Worm (Caenorhabditis elegans): ENCODE data around the gene srx-41.

DNA sequence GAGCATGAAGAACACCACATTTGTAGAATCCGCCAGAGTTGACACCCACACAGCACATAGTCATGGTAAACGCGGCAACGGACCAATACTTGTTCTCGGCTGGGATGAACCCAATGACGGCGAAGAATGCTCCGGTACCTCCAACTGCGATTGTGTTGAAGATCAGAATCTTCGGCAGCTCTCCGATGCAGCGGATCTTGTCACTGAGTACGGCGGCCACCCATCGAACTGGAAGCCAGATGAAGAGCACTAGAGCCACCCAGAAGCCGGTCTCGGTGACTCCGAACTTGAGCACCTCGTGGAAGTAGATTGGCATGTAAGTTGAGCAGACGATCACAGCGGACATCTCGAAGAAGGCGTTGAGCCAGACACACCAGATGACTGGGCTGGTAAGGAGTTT is 23.9 kb downstream of the srx-41 start:
- TF ChIP-seq pha-4 (tag; optimal IDR thresholded peaks at IDR 0.05) (no peak), sptf-2 (GFP tag; optimal IDR thresholded peaks at IDR 0.05) (no peak), attf-6 (GFP tag; IDR thresholded peaks at IDR 0.05) (no peak), snpc-3.4 (tag; optimal IDR thresholded peaks at IDR 0.05) (no peak), efl-1 (GFP tag; optimal IDR thresholded peaks at IDR 0.05) (no peak), ama-1 (optimal IDR thresholded peaks at IDR 0.05) (no peak), ama-1 (GFP tag; optimal IDR thresholded peaks at IDR 0.05) (no peak), unc-62 (GFP tag; optimal IDR thresholded peaks at IDR 0.05) (no peak), B0336.3 (GFP tag; IDR thresholded peaks at IDR 0.05) (no peak), madf-8 (GFP tag; conservative IDR thresholded peaks at IDR 0.05) (no peak), zfh-2 (GFP tag; conservative IDR thresholded peaks at IDR 0.05) (peak; percentile 58; the same call in 1 of the 2 replicates), lin-35 (GFP tag; optimal IDR thresholded peaks at IDR 0.05) (no peak), F23B12.7 (tag; optimal IDR thresholded peaks at IDR 0.05; ENCODE audit: insufficient read depth) (no peak)

All from whole organism, young adult.